Worm (Caenorhabditis elegans): Measurements from ENCODE around the gene C45G9.10.

The C45G9.10 gene

ce11 chrIII:5013915-5014346 lies 47.8 kb downstream of the C45G9.10 start (continued):
- TF ChIP-seq fax-1 (tag; optimal IDR thresholded peaks at IDR 0.05) (peak; percentile 39), F13H6.1 (tag; optimal IDR thresholded peaks at IDR 0.05) (peak; percentile 86), sox-4 (tag; optimal IDR thresholded peaks at IDR 0.05) (peak; percentile 32), gmeb-2 (tag; optimal IDR thresholded peaks at IDR 0.05) (no peak), ref-2 (tag; optimal IDR thresholded peaks at IDR 0.05) (peak; percentile 92), dmd-4 (tag; optimal IDR thresholded peaks at IDR 0.05; ENCODE audit: borderline replicate concordance) (peak; percentile 22), ceh-19 (GFP tag; optimal IDR thresholded peaks at IDR 0.05) (peak; percentile 74), hlh-13 (GFP tag; optimal IDR thresholded peaks at IDR 0.05) (no peak), ceh-9 (tag; optimal IDR thresholded peaks at IDR 0.05) (no peak), sox-2 (GFP tag; IDR thresholded peaks at IDR 0.05) (peak; percentile 53; the same call in 1 of the 2 replicates), C38D4.7 (GFP tag; optimal IDR thresholded peaks at IDR 0.05) (no peak), che-1 (tag; optimal IDR thresholded peaks at IDR 0.05) (no peak), unc-42 (tag; optimal IDR thresholded peaks at IDR 0.05) (peak; percentile 96), ahr-1 (tag; optimal IDR thresholded peaks at IDR 0.05) (no peak), madf-2 (tag; optimal IDR thresholded peaks at IDR 0.05) (peak; percentile 56), ceh-48 (tag; optimal IDR thresholded peaks at IDR 0.05) (peak; percentile 43), lim-6 (tag; optimal IDR thresholded peaks at IDR 0.05) (peak; percentile 58), nhr-232 (tag; optimal IDR thresholded peaks at IDR 0.05) (peak; percentile 42), eyg-1 (tag; optimal IDR thresholded peaks at IDR 0.05) (peak; percentile 40), nhr-11 (tag; optimal IDR thresholded peaks at IDR 0.05) (no peak)

ce11 chrIII:5012460-5012859 lies 49.2 kb downstream of the C45G9.10 start:
- TF ChIP-seq ceh-34 (tag; optimal IDR thresholded peaks at IDR 0.05), result no peak
- no peak for TF ChIP-seq tbx-2 (tag; optimal IDR thresholded peaks at IDR 0.05)
- no peak for TF ChIP-seq eyg-1 (tag; optimal IDR thresholded peaks at IDR 0.05)
- no peak for TF ChIP-seq hlh-15 (tag; optimal IDR thresholded peaks at IDR 0.05)
- TF ChIP-seq nfya-1 (tag; optimal IDR thresholded peaks at IDR 0.05), result no peak
- no peak for TF ChIP-seq ceh-2 (tag; optimal IDR thresholded peaks at IDR 0.05)
- TF ChIP-seq hlh-30 (tag; optimal IDR thresholded peaks at IDR 0.05; ENCODE audit: insufficient read depth), result no peak
- TF ChIP-seq pqm-1 (tag; optimal IDR thresholded peaks at IDR 0.05), result no peak
- TF ChIP-seq ceh-14 (tag; optimal IDR thresholded peaks at IDR 0.05), result no peak
- no peak for TF ChIP-seq hlh-8 (tag; optimal IDR thresholded peaks at IDR 0.05)
- no peak for TF ChIP-seq fax-1 (tag; optimal IDR thresholded peaks at IDR 0.05)
- TF ChIP-seq ceh-6 (GFP tag; optimal IDR thresholded peaks at IDR 0.05), result no peak
- no peak for TF ChIP-seq T23F11.4 (GFP tag; optimal IDR thresholded peaks at IDR 0.05)
- no peak for TF ChIP-seq K02D7.2 (tag; optimal IDR thresholded peaks at IDR 0.05)
- no peak for TF ChIP-seq tbx-7 (tag; optimal IDR thresholded peaks at IDR 0.05)

- TF ChIP-seq eyg-1 (tag; optimal IDR thresholded peaks at IDR 0.05) (no peak), tbx-2 (tag; optimal IDR thresholded peaks at IDR 0.05) (no peak), pat-9 (tag; optimal IDR thresholded peaks at IDR 0.05) (no peak), C38D4.7 (GFP tag; optimal IDR thresholded peaks at IDR 0.05) (no peak), ceh-9 (tag; optimal IDR thresholded peaks at IDR 0.05) (no peak), lim-6 (tag; optimal IDR thresholded peaks at IDR 0.05) (no peak), lin-11 (tag; optimal IDR thresholded peaks at IDR 0.05) (no peak), C08G9.2 (tag; optimal IDR thresholded peaks at IDR 0.05) (no peak), ceh-45 (GFP tag; IDR thresholded peaks at IDR 0.05) (no peak), pha-2 (tag; optimal IDR thresholded peaks at IDR 0.05) (no peak), K09A11.1 (tag; optimal IDR thresholded peaks at IDR 0.05; ENCODE audit: insufficient read depth) (no peak), pag-3 (tag; optimal IDR thresholded peaks at IDR 0.05; ENCODE audit: borderline replicate concordance) (no peak), ztf-16 (tag; optimal IDR thresholded peaks at IDR 0.05) (no peak), ceh-30 (tag; optimal IDR thresholded peaks at IDR 0.05) (no peak), mec-3 (tag; optimal IDR thresholded peaks at IDR 0.05; ENCODE audit: borderline replicate concordance) (no peak)
Measured at ce11 chrIII:5010723-5011122, 51.0 kb downstream of the C45G9.10 start.

All from whole organism, late embryonic.